Worm (Caenorhabditis elegans) whole organism, L4/young adult: ENCODE results near the gene F36H5.17.

Experiments used
- dao-5 ChIP-seq: sonication (generic microtip); optimal IDR thresholded peaks from 2 replicates; lab custom pipeline; 2016; ENCODE audit warnings: missing genotype, missing genetic modification characterization, moderate library complexity, missing compliant biosample characterization
- him-1 ChIP-seq: sonication (generic microtip); optimal IDR thresholded peaks from 2 replicates; lab custom pipeline; 2016; ENCODE audit warnings: missing genotype, missing genetic modification reagents, missing genetic modification characterization, missing compliant biosample characterization

DNA sequence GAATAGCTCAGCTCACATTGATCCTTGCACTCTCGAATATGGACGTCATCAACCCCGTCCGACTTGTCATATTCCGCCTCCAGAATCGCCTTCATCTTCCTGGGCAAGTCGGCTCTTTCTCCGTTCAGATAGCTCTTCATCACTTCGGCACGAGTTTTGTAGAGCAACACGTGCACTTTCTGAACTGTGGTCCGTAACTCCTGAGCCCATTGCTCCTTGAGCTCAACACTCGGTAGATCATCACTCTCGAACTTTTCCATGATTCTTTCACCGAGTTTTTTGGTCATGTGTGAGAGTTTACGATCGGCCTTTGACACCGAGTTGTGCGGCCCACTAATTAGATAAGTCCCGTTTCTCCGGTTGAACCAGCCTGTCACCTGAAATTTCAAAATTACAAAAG, 20.8 kb downstream of the F36H5.17 start:
- TF ChIP-seq dao-5 (tag; lab: Kevin White, UChicago): no peak
- TF ChIP-seq him-1 (tag; lab: Kevin White, UChicago): no peak
